Fruit fly (Drosophila melanogaster) S2 (cell line): ENCODE measurements around the gene CG10839.

ENCODE experiments used
- CG8478 ChIP-seq: fragments of >200 bp; optimal IDR thresholded peaks from 2 replicates; lab custom pipeline; 2018
- CTCF ChIP-seq, 2 experiments: fragments of >200 bp; optimal IDR thresholded peaks; 2 replicates each; lab custom pipeline; 2018

dm6 chr2L:16006179-16006578 lies 26.9 kb downstream of the CG10839 start, which contains the start of gene CG31820:
- no peak for TF ChIP-seq CG8478 (lab: Kevin White, UChicago)
- no peak for TF ChIP-seq CTCF (optimal IDR thresholded peaks at IDR 0.05; lab: Kevin White, UChicago)
